Worm (Caenorhabditis elegans): Measurements from ENCODE around the gene F08F8.7.

The F08F8.7 gene

DNA sequence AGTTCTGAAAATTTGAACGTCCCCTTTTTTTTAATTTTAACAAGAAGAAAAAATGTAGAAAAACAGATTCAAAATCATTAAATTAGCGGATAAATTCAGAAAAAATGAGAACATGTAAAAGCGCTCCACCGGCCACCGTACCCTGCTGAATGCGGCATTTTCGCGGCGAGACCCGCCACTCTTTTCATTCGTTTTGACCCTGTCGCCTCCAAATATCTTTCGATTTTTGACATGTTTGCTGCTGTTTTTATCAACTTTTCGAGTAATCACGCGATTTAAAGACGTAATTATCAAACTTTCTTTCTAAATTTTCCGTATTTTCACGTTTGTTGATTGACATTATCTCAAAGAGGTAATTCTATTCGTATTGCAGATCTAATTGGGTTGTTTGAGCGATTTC is 10.7 kb downstream of the F08F8.7 start, which contains the start of gene gsp-2:
Gene gsp-2 (plus strand): TSS at position 374 of the 400 bp plus-strand sequence.
- no peak for TF ChIP-seq dao-5 (tag; optimal IDR thresholded peaks at IDR 0.05)
- TF ChIP-seq W03F9.2 (tag; optimal IDR thresholded peaks at IDR 0.05): peak; percentile 85
- no peak for TF ChIP-seq him-1 (tag; optimal IDR thresholded peaks at IDR 0.05)

DNA sequence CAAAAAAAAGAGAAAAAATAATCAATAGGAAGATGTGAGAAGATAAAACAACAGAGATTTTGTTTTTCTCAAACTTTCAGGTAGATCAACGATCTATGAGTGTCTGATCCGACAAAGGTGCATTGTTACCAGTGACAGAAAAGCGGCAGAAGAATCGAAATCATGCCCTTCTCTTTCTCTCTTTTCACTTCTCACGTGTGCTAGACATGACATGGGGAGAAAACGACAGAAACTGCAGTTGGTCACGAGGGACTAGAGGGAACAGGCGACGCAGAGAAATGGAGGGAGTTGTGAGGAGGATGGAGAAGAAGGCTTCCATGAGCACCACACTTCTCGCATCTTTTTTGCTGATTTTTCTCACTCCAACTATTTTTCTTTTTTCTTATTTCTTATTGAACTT is 11.7 kb downstream of the F08F8.7 start, which contains the start of gene F56C9.10:
Gene F56C9.10 (minus strand): TSS at position 97 of the 400 bp plus-strand sequence.
- TF ChIP-seq dao-5 (tag; optimal IDR thresholded peaks at IDR 0.05) (no peak), W03F9.2 (tag; optimal IDR thresholded peaks at IDR 0.05) (peak; percentile 85)

DNA sequence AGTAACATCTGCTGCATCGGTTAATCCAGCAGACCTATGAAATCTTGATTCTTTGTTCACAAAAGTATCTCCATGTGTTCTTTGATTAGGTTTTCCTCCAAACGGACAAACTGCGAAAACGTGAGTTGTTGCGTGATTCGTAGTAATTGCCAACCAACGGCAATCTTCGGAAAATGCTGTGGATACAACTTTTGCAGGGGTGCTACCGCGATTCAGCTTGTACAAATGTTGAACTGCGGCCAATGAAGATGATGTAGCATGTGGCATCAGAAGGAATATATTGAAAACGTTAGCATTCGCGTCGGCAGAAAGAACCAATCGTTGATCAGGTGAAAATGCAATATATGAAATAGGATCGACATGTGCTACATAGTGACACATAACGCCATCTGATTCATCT is 15.3 kb downstream of the F08F8.7 start:
- no peak for TF ChIP-seq him-1 (tag; optimal IDR thresholded peaks at IDR 0.05)
- TF ChIP-seq dao-5 (tag; optimal IDR thresholded peaks at IDR 0.05): no peak
- no peak for TF ChIP-seq W03F9.2 (tag; optimal IDR thresholded peaks at IDR 0.05)

DNA sequence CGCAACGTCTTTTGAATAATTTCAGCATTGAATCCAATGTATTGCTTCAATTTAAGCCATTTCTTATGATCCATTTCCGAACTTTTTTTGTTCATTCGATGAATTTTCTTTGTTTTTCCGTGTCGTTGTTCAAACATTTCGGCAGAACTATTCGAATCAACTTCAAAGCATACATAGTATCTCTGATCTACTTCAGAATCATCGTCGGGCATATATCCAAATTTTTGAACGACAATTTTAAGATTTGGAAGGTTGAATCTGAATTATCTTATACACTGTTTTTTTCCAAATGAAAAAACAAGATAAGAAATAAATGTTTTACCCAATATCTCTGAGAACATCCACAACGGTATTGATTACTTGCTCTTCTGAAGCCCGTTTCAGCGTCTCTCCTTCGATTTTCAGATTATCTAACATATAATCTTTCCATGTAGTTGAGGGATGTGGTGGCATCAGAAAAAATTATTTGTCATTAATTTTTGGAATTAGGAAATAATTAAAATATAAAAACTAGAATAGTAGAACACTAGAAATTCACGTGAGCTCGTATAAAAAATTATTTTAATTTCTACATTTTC is 17.7 kb downstream of the F08F8.7 start, which contains the start of gene lab-2:
Gene lab-2 (minus strand): TSS at position 453 of the 578 bp plus-strand sequence.
- TF ChIP-seq dao-5 (tag; optimal IDR thresholded peaks at IDR 0.05): no peak
- no peak for TF ChIP-seq him-1 (tag; optimal IDR thresholded peaks at IDR 0.05)
- no peak for TF ChIP-seq W03F9.2 (tag; optimal IDR thresholded peaks at IDR 0.05)

DNA sequence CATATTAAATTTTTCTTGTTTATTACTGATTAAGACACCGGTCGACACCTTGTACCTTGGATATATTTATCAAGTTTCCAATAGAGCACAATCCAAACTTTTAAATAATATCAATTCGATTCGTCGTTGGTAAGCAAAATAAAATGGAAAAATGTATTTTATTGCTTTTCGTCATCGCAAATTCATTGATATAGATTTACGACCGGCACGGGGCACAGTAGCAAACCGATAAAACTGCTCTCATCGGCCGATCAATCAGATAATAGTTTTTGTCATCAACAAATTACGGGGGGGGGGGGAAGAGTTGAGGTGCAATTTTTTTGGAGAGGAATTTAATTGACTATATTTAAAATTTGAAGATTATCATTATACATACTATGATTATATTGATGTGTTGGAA is 23.6 kb downstream of the F08F8.7 start:
- TF ChIP-seq him-1 (tag; optimal IDR thresholded peaks at IDR 0.05): no peak
- TF ChIP-seq dao-5 (tag; optimal IDR thresholded peaks at IDR 0.05): no peak
- TF ChIP-seq W03F9.2 (tag; optimal IDR thresholded peaks at IDR 0.05): no peak

DNA sequence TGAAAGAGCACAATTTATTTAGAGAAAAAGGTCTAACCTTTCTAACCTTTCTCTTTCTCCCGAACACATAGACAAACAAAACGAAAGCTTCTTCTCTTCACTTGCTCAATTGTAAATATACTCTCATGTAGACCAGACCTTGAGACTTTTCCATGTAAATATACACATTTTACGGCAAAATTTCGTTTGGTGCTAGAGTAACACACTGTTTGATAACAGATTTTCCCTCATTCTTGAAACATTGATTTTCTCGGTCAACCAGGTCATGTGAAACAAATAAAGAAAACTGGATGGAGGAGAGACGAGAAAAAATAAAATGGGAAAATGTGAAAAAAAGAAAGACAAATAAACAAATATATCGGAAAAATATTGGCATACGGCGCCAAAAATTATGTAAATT is 24.9 kb downstream of the F08F8.7 start:
- no peak for TF ChIP-seq him-1 (tag; optimal IDR thresholded peaks at IDR 0.05)
- TF ChIP-seq dao-5 (tag; optimal IDR thresholded peaks at IDR 0.05): no peak
- TF ChIP-seq W03F9.2 (tag; optimal IDR thresholded peaks at IDR 0.05): no peak

DNA sequence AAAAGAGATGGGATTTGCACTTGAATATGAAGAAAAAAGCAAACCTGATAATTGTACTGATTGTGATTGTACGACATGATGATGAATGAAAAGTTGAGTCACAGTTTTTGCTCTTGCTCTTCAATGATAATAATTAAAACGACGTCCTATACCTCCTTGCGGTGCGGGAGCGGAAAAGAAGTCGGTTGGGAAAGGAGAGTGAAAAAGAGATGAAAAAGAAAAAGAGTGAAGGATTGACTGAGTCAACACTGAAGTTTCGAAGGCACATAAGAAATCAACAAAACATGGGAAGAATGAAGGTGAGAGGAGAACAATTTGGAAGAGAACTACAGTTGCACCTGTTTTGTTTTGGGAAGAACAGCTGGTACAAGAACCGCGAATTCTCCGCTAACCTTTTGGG is 27.6 kb downstream of the F08F8.7 start, which contains the start of gene F56C9.8:
Gene F56C9.8 (minus strand): TSS at position 120 of the 400 bp plus-strand sequence.
- no peak for TF ChIP-seq dao-5 (tag; optimal IDR thresholded peaks at IDR 0.05)
- TF ChIP-seq him-1 (tag; optimal IDR thresholded peaks at IDR 0.05): no peak
- TF ChIP-seq W03F9.2 (tag; optimal IDR thresholded peaks at IDR 0.05): no peak

DNA sequence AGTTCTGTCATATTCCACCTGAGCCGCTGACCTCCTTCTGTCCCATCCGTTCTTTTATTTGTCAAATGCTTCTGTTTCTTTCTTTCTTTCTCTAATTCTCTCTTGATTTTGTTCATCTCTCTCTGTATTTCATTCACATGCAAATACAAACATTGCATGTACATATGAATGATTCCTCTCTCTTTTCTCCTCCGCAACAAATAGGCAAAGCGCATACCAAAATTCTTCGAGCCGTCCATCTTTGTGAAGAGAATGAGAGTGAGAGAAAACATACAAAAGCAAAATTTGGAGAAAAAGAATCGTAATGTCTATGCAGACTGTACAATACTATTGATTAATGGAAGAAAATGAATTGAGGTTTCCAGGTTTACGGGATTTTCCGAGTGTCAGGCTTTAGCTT is 29.6 kb downstream of the F08F8.7 start:
- no peak for TF ChIP-seq dao-5 (tag; optimal IDR thresholded peaks at IDR 0.05)
- no peak for TF ChIP-seq him-1 (tag; optimal IDR thresholded peaks at IDR 0.05)
- no peak for TF ChIP-seq W03F9.2 (tag; optimal IDR thresholded peaks at IDR 0.05)

DNA sequence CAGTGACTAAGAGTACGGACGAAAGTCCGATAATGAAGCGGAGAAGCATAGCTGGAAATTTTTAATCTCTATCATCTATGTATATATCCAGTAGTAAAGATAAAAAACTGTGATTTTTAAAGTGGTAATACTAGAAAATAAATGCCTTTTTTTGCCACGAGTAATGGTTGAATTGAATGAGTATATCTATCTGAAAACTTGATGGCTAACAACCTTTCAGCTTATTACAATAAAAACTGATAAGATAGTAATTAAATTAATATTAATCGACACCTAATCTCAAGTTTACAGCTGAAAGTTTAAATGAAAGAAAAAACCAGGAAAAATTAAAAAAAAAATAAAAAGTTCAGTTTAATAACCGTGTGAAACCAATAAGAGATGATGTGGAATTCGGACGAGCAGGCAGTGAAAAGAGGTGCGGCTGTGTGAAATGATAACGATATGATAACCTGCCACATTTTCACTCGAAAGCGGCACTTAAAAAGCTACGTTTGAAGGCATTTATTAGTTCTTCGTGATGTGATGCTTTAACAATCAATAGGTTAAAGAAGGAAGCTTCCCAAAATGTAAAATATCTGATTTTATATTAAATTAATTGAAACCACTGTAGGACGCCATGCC is 31.9 kb downstream of the F08F8.7 start, which contains the start of gene nspg-6:
Gene nspg-6 (minus strand): TSS at position 51 of the 621 bp plus-strand sequence.
- no peak for TF ChIP-seq dao-5 (tag; optimal IDR thresholded peaks at IDR 0.05)
- TF ChIP-seq him-1 (tag; optimal IDR thresholded peaks at IDR 0.05): no peak

DNA sequence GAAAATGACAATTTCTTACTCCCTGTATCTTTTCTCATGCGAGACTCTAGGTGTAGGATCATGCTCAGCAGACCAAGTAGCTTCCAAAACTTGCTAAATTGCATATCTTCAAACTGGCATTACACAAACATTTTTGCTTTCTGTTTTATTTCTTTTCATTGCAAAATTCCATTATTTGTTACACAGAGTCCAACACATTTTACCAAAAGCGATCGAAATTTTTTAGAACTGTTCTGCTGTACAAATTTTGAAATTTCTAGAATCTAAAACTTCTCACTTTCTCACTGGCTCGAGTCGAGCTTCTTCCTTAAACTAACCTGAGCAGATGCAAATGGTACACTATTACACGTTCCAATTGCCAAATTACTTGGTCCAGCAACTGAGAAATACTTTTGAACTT is 32.5 kb downstream of the F08F8.7 start:
- TF ChIP-seq dao-5 (tag; optimal IDR thresholded peaks at IDR 0.05): no peak
- TF ChIP-seq him-1 (tag; optimal IDR thresholded peaks at IDR 0.05): no peak
- TF ChIP-seq W03F9.2 (tag; optimal IDR thresholded peaks at IDR 0.05): no peak

DNA sequence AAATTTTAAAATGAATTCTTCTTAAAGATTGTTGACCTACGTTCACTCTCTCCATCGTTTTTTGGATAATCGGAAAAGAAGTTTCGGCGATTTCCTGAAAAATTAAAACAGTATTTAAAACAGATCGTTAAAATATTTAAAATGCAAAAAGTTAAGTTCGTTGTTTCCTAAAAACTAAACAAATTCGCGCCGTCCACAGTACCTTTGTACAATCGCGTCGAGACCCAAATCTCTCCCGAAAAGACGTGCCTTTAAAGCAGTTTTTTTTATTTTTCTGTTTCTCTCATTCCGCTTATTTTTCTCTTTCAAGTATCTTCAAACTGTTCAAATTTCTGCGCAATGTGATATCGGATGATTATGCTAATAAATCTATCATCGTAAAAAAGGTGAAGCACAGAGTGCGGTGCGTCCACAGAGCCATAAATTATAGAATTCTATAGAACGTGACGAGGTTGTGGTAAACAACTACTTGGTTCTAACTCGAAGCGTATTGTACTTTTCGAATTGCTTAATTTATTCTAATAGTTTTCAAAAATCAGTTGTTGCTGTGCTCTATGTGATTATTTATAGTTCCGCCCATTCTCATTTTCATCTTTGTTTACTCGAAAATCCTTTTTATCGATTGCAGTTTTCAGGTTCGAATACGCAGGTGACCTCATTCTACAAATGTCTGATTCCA is 36.1 kb downstream of the F08F8.7 start, which contains the start of the genes F56C9.6 and F56C9.3:
Gene F56C9.6 (minus strand): TSS at position 112 of the 679 bp plus-strand sequence.
Gene F56C9.3 (plus strand): TSS at position 629 of the 679 bp plus-strand sequence.
- TF ChIP-seq W03F9.2 (tag; optimal IDR thresholded peaks at IDR 0.05) (no peak), him-1 (tag; optimal IDR thresholded peaks at IDR 0.05) (no peak)

DNA sequence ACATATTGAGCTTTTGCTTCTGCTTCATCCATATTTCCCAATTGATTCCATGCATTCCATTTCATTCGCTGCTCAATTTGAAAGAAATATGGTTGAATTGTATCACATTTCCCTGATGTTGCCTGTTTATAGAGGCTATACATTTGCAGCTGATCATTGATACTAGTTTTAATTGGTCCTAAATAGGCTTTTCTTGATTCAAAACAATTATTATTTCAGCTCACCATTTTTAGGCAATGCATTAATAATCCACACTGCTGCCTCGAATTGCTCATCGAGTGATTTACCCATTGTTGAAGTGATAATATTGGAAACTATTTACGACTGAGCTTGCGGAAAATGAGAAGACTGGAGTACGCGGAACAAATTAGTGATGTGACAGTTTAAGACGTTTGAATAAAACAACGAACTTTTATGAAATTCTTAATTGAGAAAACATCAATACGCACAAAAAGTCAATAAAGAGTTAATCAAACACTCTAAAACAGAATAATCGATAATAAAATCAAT is 38.3 kb downstream of the F08F8.7 start, which contains the start of gene acbp-4:
Gene acbp-4 (minus strand): TSS at position 510 of the 510 bp plus-strand sequence.
- TF ChIP-seq dao-5 (tag; optimal IDR thresholded peaks at IDR 0.05) (no peak), W03F9.2 (tag; optimal IDR thresholded peaks at IDR 0.05) (no peak), him-1 (tag; optimal IDR thresholded peaks at IDR 0.05) (no peak)

DNA sequence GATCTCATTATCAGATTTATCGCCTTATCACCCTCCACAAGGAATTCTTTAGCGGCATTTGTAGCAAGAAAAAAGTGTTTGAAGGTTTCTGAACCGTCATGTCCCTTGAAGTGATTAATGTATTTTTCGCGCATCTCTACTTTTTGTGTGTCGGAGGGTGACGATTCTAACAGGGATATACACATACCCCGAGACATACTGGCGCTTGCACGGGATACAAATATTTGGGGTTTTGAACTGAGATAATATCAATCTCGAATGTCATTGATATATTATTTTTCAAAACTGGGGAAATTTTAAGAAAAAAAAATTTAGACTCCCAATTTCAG is 41.3 kb downstream of the F08F8.7 start:
- TF ChIP-seq W03F9.2 (tag; optimal IDR thresholded peaks at IDR 0.05): no peak
- no peak for TF ChIP-seq him-1 (tag; optimal IDR thresholded peaks at IDR 0.05)
- no peak for TF ChIP-seq dao-5 (tag; optimal IDR thresholded peaks at IDR 0.05)
